Fruit fly (Drosophila melanogaster) whole organism, embryonic: Measurements from ENCODE around the gene CG42240.

Source experiments
- Antp ChIP-seq: fragments of 200-800 bp; sonication (Bioruptor generic); optimal IDR thresholded peaks from 3 replicates; lab custom pipeline; 2016; ENCODE audit warnings: missing biosample characterization, missing genetic modification characterization
- CG1024 ChIP-seq: fragments of 200-800 bp; sonication (Bioruptor generic); IDR thresholded peaks from 2 replicates; pipeline ENCODE4 v1.3.6; 2022; ENCODE audit warnings: missing biosample characterization, missing genetic modification characterization
- CG10321 ChIP-seq: fragments of 200-800 bp; sonication (Bioruptor generic); IDR thresholded peaks from 2 replicates; pipeline ENCODE4 v1.3.6; 2022; ENCODE audit warnings: missing biosample characterization, missing genetic modification characterization
- CG11696 ChIP-seq: fragments of 200-800 bp; sonication (Bioruptor generic); IDR thresholded peaks from 2 replicates; pipeline ENCODE4 v1.3.6; 2022; ENCODE audit warnings: missing biosample characterization, missing genetic modification characterization
- CG13287 ChIP-seq: fragments of 200-800 bp; sonication (Bioruptor generic); IDR thresholded peaks from 2 replicates; pipeline ENCODE4 v1.3.6; 2022; ENCODE audit warnings: missing biosample characterization, missing genetic modification characterization; ENCODE audit not compliant: partially characterized antibody
- CG14441 ChIP-seq: fragments of 200-800 bp; sonication (Bioruptor generic); IDR thresholded peaks from 2 replicates; pipeline ENCODE4 v1.3.6; 2022; ENCODE audit warnings: missing biosample characterization, missing genetic modification characterization
- CG16815 ChIP-seq: fragments of 200-800 bp; sonication (Bioruptor generic); optimal IDR thresholded peaks from 3 replicates; lab custom pipeline; 2017; ENCODE audit warnings: missing biosample characterization, mild to moderate bottlenecking, missing genetic modification characterization
- CG2199 ChIP-seq: fragments of 200-800 bp; sonication (Bioruptor generic); IDR thresholded peaks from 3 replicates; pipeline ENCODE4 v1.3.6; 2022; ENCODE audit warnings: missing biosample characterization, missing genetic modification characterization
- CG31365 ChIP-seq: fragments of 200-800 bp; sonication (Bioruptor generic); optimal IDR thresholded peaks from 2 replicates; lab custom pipeline; 2018; ENCODE audit warnings: missing biosample characterization, mild to moderate bottlenecking, missing genetic modification characterization
- CG3838 ChIP-seq: fragments of 200-800 bp; sonication (Bioruptor generic); optimal IDR thresholded peaks from 3 replicates; lab custom pipeline; 2016; ENCODE audit warnings: missing biosample characterization, missing genetic modification characterization
- CG3847 ChIP-seq: fragments of 200-800 bp; sonication (Bioruptor generic); IDR thresholded peaks from 2 replicates; pipeline ENCODE4 v1.3.6; 2022; ENCODE audit warnings: missing biosample characterization, missing genetic modification characterization
- CG42726 ChIP-seq: fragments of 200-800 bp; sonication (Bioruptor generic); IDR thresholded peaks from 2 replicates; pipeline ENCODE4 v1.3.6; 2022; ENCODE audit warnings: missing biosample characterization, missing genetic modification characterization; ENCODE audit not compliant: partially characterized antibody
- CG43689 ChIP-seq: fragments of 200-800 bp; sonication (Bioruptor generic); IDR thresholded peaks from 2 replicates; pipeline ENCODE4 v1.3.6; 2022; ENCODE audit warnings: missing biosample characterization, missing genetic modification characterization
- CG4404 ChIP-seq: fragments of 200-800 bp; sonication (Bioruptor generic); IDR thresholded peaks from 2 replicates; pipeline ENCODE4 v1.3.6; 2022; ENCODE audit warnings: missing biosample characterization, missing genetic modification characterization
- CG6791 ChIP-seq: fragments of 200-800 bp; sonication (Bioruptor generic); IDR thresholded peaks from 3 replicates; pipeline ENCODE4 v1.3.6; 2022; ENCODE audit warnings: missing biosample characterization, missing genetic modification characterization; ENCODE audit not compliant: partially characterized antibody
- CG7745 ChIP-seq: fragments of 200-800 bp; sonication (Bioruptor generic); optimal IDR thresholded peaks from 2 replicates; lab custom pipeline; 2018; ENCODE audit warnings: missing biosample characterization, mild to moderate bottlenecking, missing genetic modification characterization, moderate library complexity
- Camta ChIP-seq: fragments of 200-800 bp; sonication (Bioruptor generic); optimal IDR thresholded peaks from 2 replicates; lab custom pipeline; 2016; ENCODE audit warnings: missing biosample characterization, missing genetic modification characterization
- CkIIα-i1 ChIP-seq: fragments of 200-800 bp; sonication (Bioruptor generic); IDR thresholded peaks from 2 replicates; pipeline ENCODE4 v1.3.6; 2022; ENCODE audit warnings: missing biosample characterization, missing genetic modification characterization
- Doc3 ChIP-seq: fragments of 200-800 bp; sonication (Bioruptor generic); IDR thresholded peaks from 3 replicates; pipeline ENCODE4 v1.3.6; 2022; ENCODE audit warnings: missing biosample characterization, missing genetic modification characterization; ENCODE audit not compliant: partially characterized antibody
- E2f1 ChIP-seq: fragments of 200-800 bp; sonication (Bioruptor generic); IDR thresholded peaks from 2 replicates; pipeline ENCODE4 v1.3.6; 2022; ENCODE audit warnings: missing biosample characterization, missing genetic modification characterization
- Eip74EF ChIP-seq, 2 experiments: fragments of 200-800 bp in 1 of 2; fragments of >200 bp in 1 of 2; sonication (Bioruptor generic) in 1 of 2; optimal IDR thresholded peaks; 2 replicates each; lab custom pipeline; 2017 to 2019; ENCODE audit warnings: missing biosample characterization in 2 of 2, missing genetic modification characterization in 2 of 2, mild to moderate bottlenecking in 1 of 2, moderate library complexity in 1 of 2
- Gsc ChIP-seq: fragments of 200-800 bp; sonication (Bioruptor generic); IDR thresholded peaks from 2 replicates; pipeline ENCODE4 v1.3.6; 2022; ENCODE audit warnings: missing biosample characterization, missing genetic modification characterization
- HHEX ChIP-seq: fragments of 200-800 bp; sonication (Bioruptor generic); optimal IDR thresholded peaks from 3 replicates; lab custom pipeline; 2017; ENCODE audit warnings: missing biosample characterization, mild to moderate bottlenecking, missing genetic modification characterization, missing genetic modification reagents
- Hr78 ChIP-seq, 2 experiments: fragments of 200-800 bp in 1 of 2; fragments of >200 bp in 1 of 2; sonication (Bioruptor generic) in 1 of 2; optimal IDR thresholded peaks; 2 replicates each; lab custom pipeline; 2017 to 2019; ENCODE audit warnings: missing biosample characterization in 2 of 2, missing genetic modification characterization in 2 of 2, mild to moderate bottlenecking in 1 of 2, moderate library complexity in 1 of 2
- Kr ChIP-seq: fragments of 200-800 bp; sonication (Bioruptor generic); optimal IDR thresholded peaks from 2 replicates; lab custom pipeline; 2017; ENCODE audit warnings: missing biosample characterization, mild to moderate bottlenecking, missing genetic modification characterization
- Meics ChIP-seq: fragments of 200-800 bp; sonication (Bioruptor generic); optimal IDR thresholded peaks from 2 replicates; lab custom pipeline; 2017; ENCODE audit warnings: missing biosample characterization, mild to moderate bottlenecking, missing genetic modification characterization
- PHDP ChIP-seq: fragments of 200-800 bp; sonication (Bioruptor generic); optimal IDR thresholded peaks from 3 replicates; lab custom pipeline; 2018; ENCODE audit warnings: missing biosample characterization, mild to moderate bottlenecking, missing genetic modification characterization, moderate library complexity
- Sin3A ChIP-seq: fragments of >200 bp; optimal IDR thresholded peaks from 2 replicates; lab custom pipeline; 2018
- Spps ChIP-seq: fragments of 200-800 bp; sonication (Bioruptor generic); optimal IDR thresholded peaks from 2 replicates; lab custom pipeline; 2018; ENCODE audit warnings: missing biosample characterization, mild to moderate bottlenecking, missing genetic modification characterization
- Sry-β ChIP-seq: fragments of 200-800 bp; sonication (Bioruptor generic); optimal IDR thresholded peaks from 2 replicates; lab custom pipeline; 2018; ENCODE audit warnings: missing biosample characterization, mild to moderate bottlenecking, missing genetic modification characterization, moderate library complexity
- bbx ChIP-seq: fragments of 200-800 bp; sonication (Bioruptor generic); IDR thresholded peaks from 2 replicates; pipeline ENCODE4 v1.3.6; 2022; ENCODE audit warnings: missing biosample characterization, missing genetic modification characterization; ENCODE audit not compliant: partially characterized antibody
- chm ChIP-seq: fragments of 200-800 bp; sonication (Bioruptor generic); IDR thresholded peaks from 2 replicates; pipeline ENCODE4 v1.3.6; 2022; ENCODE audit warnings: missing biosample characterization, missing genetic modification characterization
- ewg ChIP-seq: fragments of 200-800 bp; sonication (Bioruptor generic); optimal IDR thresholded peaks from 3 replicates; lab custom pipeline; 2017; ENCODE audit warnings: mild to moderate bottlenecking, missing biosample characterization, missing genetic modification reagents, missing genetic modification characterization
- fd96Cb ChIP-seq: fragments of 200-800 bp; sonication (Bioruptor generic); optimal IDR thresholded peaks from 2 replicates; lab custom pipeline; 2018; ENCODE audit warnings: missing biosample characterization, mild to moderate bottlenecking, missing genetic modification characterization, moderate library complexity
- gsb-n ChIP-seq: fragments of 200-800 bp; sonication (Bioruptor generic); optimal IDR thresholded peaks from 3 replicates; lab custom pipeline; 2018; ENCODE audit warnings: missing biosample characterization, mild to moderate bottlenecking, missing genetic modification characterization
- ham ChIP-seq: fragments of 200-800 bp; sonication (Bioruptor generic); IDR thresholded peaks from 2 replicates; pipeline ENCODE4 v1.3.6; 2022; ENCODE audit warnings: missing biosample characterization, missing genetic modification characterization
- jing ChIP-seq: fragments of 200-800 bp; sonication (Bioruptor generic); optimal IDR thresholded peaks from 2 replicates; lab custom pipeline; 2018; ENCODE audit warnings: missing biosample characterization, mild to moderate bottlenecking, missing genetic modification characterization
- ken ChIP-seq: fragments of 200-800 bp; sonication (Bioruptor generic); IDR thresholded peaks from 3 replicates; pipeline ENCODE4 v1.3.6; 2022; ENCODE audit warnings: missing biosample characterization, missing genetic modification characterization
- nmo ChIP-seq: fragments of 200-800 bp; sonication (Bioruptor generic); optimal IDR thresholded peaks from 2 replicates; lab custom pipeline; 2018; ENCODE audit warnings: missing biosample characterization, mild to moderate bottlenecking, missing genetic modification characterization, moderate library complexity
- oc ChIP-seq: fragments of 200-800 bp; sonication (Bioruptor generic); optimal IDR thresholded peaks from 2 replicates; lab custom pipeline; 2018; ENCODE audit warnings: missing biosample characterization, mild to moderate bottlenecking, missing genetic modification characterization, moderate library complexity
- odd ChIP-seq: fragments of 200-800 bp; sonication (Bioruptor generic); optimal IDR thresholded peaks from 2 replicates; lab custom pipeline; 2017; ENCODE audit warnings: missing biosample characterization, mild to moderate bottlenecking, missing genetic modification characterization
- pb ChIP-seq: fragments of 200-800 bp; sonication (Bioruptor generic); optimal IDR thresholded peaks from 3 replicates; lab custom pipeline; 2016; ENCODE audit warnings: missing biosample characterization, missing genetic modification characterization
- phol ChIP-seq: fragments of 200-800 bp; sonication (Bioruptor generic); optimal IDR thresholded peaks from 3 replicates; lab custom pipeline; 2018; ENCODE audit warnings: missing biosample characterization, mild to moderate bottlenecking, missing genetic modification characterization, moderate library complexity
- pita ChIP-seq: fragments of 200-800 bp; sonication (Bioruptor generic); optimal IDR thresholded peaks from 2 replicates; lab custom pipeline; 2017; ENCODE audit warnings: missing biosample characterization, mild to moderate bottlenecking, missing genetic modification characterization
- ranshi ChIP-seq: fragments of 200-800 bp; sonication (Bioruptor generic); IDR thresholded peaks from 2 replicates; pipeline ENCODE4 v1.3.6; 2022; ENCODE audit warnings: missing biosample characterization, missing genetic modification characterization
- sc ChIP-seq, 3 experiments: fragments of >200 bp in 2 of 3; fragments of 200-800 bp in 1 of 3; sonication (Bioruptor generic) in 1 of 3; optimal IDR thresholded peaks; 2 replicates in 2 of 3; 3 replicates in 1 of 3; lab custom pipeline; 2017; ENCODE audit warnings: mild to moderate bottlenecking in 1 of 3, missing biosample characterization in 1 of 3, missing genetic modification characterization in 1 of 3, missing genetic modification reagents in 1 of 3
- shn ChIP-seq: fragments of 200-800 bp; sonication (Bioruptor generic); optimal IDR thresholded peaks from 3 replicates; lab custom pipeline; 2016; ENCODE audit warnings: missing biosample characterization, missing genetic modification characterization
- sisA ChIP-seq: fragments of 200-800 bp; sonication (Bioruptor generic); IDR thresholded peaks from 2 replicates; pipeline ENCODE4 v1.3.6; 2022; ENCODE audit warnings: missing biosample characterization, missing genetic modification characterization
- vvl ChIP-seq: fragments of 200-800 bp; sonication (Bioruptor generic); IDR thresholded peaks from 2 replicates; pipeline ENCODE4 v1.3.6; 2022; ENCODE audit warnings: missing biosample characterization, missing genetic modification characterization
- zf30C ChIP-seq: fragments of 200-800 bp; sonication (Bioruptor generic); optimal IDR thresholded peaks from 3 replicates; lab custom pipeline; 2018; ENCODE audit warnings: missing biosample characterization, mild to moderate bottlenecking, missing genetic modification characterization

The CG42240 gene

DNA sequence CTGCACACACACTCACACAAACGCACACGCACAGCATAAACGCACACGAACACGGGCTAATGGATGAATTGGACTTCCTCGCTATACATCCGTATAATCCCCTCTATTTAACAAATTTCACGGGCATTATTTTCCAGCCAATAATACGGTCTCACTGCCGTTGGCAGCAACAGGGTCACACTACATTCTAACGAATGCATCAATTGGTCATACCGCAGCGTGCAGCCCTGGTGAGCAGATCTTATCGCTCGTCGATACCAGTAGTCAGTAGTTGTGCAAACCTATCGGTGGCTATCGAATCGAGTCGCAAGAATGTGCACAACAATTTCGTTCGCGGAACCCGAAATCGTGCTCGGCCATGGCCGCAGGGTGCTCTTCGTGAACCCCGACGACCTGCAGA is 42.8 kb upstream of the CG42240 start, which contains the start of the genes Top3beta and wuho (continued):
- peak; percentile 93 for TF ChIP-seq gsb-n (tag; lab: Kevin White, UChicago)
- TF ChIP-seq CG16815: no peak
- TF ChIP-seq CG3847 (GFP tag; lab: Robert Waterston, UW): peak; percentile 54; the same call in 1 of the 2 replicates
- TF ChIP-seq Meics (GFP tag; lab: Kevin White, UChicago): no peak
- TF ChIP-seq CG6791: peak; percentile 79
- TF ChIP-seq Eip74EF (GFP tag; optimal IDR thresholded peaks at IDR 0.05; lab: Kevin White, UChicago): no peak
- TF ChIP-seq nmo (GFP tag; lab: Kevin White, UChicago): peak; percentile 47
- peak; percentile 47; the same call in 1 of the 2 replicates for TF ChIP-seq CG42726 (GFP tag; lab: Robert Waterston, UW)
- TF ChIP-seq Camta (GFP tag; lab: Kevin White, UChicago): peak; percentile 21
- TF ChIP-seq chm (GFP tag; lab: Robert Waterston, UW): peak; percentile 28; the same call in 1 of the 2 replicates
- TF ChIP-seq sc (optimal IDR thresholded peaks at IDR 0.05; lab: Kevin White, UChicago): no peak
- no peak for TF ChIP-seq sc (GFP tag; optimal IDR thresholded peaks at IDR 0.05; lab: Kevin White, UChicago)
- TF ChIP-seq CG31365: no peak
- no peak for TF ChIP-seq jing (GFP tag; lab: Kevin White, UChicago)
- no peak for TF ChIP-seq E2f1 (GFP tag; lab: Robert Waterston, UW)
- 0 out of 2 replicates have a peak, but pooled peaks have one; percentile 4 for TF ChIP-seq CG14441 (GFP tag; lab: Robert Waterston, UW)
- TF ChIP-seq pb (GFP tag; lab: Kevin White, UChicago): peak; percentile 6
- TF ChIP-seq zf30C (GFP tag; lab: Kevin White, UChicago): no peak
- TF ChIP-seq shn (GFP tag; lab: Kevin White, UChicago): peak; percentile 6
- no peak for TF ChIP-seq CG3838
- peak; percentile 66 for TF ChIP-seq Sin3A (lab: Kevin White, UChicago)
- no peak for TF ChIP-seq CG43689 (GFP tag; lab: Robert Waterston, UW)
- no peak for TF ChIP-seq pita
- peak; percentile 6 for TF ChIP-seq Spps (tag; lab: Kevin White, UChicago)
- peak; percentile 79 for TF ChIP-seq bbx (GFP tag; lab: Robert Waterston, UW)
- peak; percentile 56 for TF ChIP-seq phol (tag; lab: Kevin White, UChicago)
- no peak for TF ChIP-seq CG10321 (GFP tag; lab: Robert Waterston, UW)
- TF ChIP-seq oc (tag; lab: Kevin White, UChicago): peak; percentile 79
- no peak for TF ChIP-seq ken (GFP tag; lab: Robert Waterston, UW)
- no peak for TF ChIP-seq fd96Cb (tag; lab: Kevin White, UChicago)
- TF ChIP-seq PHDP (tag; lab: Kevin White, UChicago): peak; percentile 32
- TF ChIP-seq odd (GFP tag; lab: Kevin White, UChicago): no peak
- TF ChIP-seq Kr (GFP tag; lab: Kevin White, UChicago): no peak
- TF ChIP-seq Gsc (GFP tag; lab: Robert Waterston, UW): no peak
- no peak for TF ChIP-seq ranshi (GFP tag; lab: Robert Waterston, UW)
- no peak for TF ChIP-seq Hr78 (GFP tag; optimal IDR thresholded peaks at IDR 0.05; lab: Kevin White, UChicago)
- peak; percentile 72 for TF ChIP-seq vvl (GFP tag; lab: Robert Waterston, UW)
- TF ChIP-seq CG11696 (GFP tag; lab: Robert Waterston, UW): no peak
- TF ChIP-seq CG4404 (GFP tag; lab: Robert Waterston, UW): no peak
- no peak for TF ChIP-seq sisA (GFP tag; lab: Robert Waterston, UW)
- no peak for TF ChIP-seq CG1024 (GFP tag; lab: Robert Waterston, UW)
- TF ChIP-seq HHEX (GFP tag; lab: Kevin White, UChicago): no peak
- TF ChIP-seq CG7745 (tag; lab: Kevin White, UChicago): no peak
- peak; percentile 42 for TF ChIP-seq ewg (GFP tag; lab: Kevin White, UChicago)
- TF ChIP-seq CG2199 (GFP tag; lab: Robert Waterston, UW): no peak
- TF ChIP-seq CkIIα-i1 (GFP tag; lab: Robert Waterston, UW): no peak
- TF ChIP-seq Doc3 (GFP tag; lab: Robert Waterston, UW): peak; percentile 49; the same call in 1 of the 3 replicates
- peak; percentile 82 for TF ChIP-seq CG13287 (GFP tag; lab: Robert Waterston, UW)
- peak; percentile 53 for TF ChIP-seq Sry-β (GFP tag; lab: Kevin White, UChicago)
- TF ChIP-seq Antp: no peak
- TF ChIP-seq ham (GFP tag; lab: Robert Waterston, UW): no peak
